Fruit fly (Drosophila melanogaster) whole organism: ENCODE measurements around the gene CG3457.

Source experiments
- CG8478 ChIP-seq: fragments of >200 bp; optimal IDR thresholded peaks from 2 replicates; lab custom pipeline; 2018; ENCODE audit warnings: inconsistent platforms
- Dll ChIP-seq: fragments of >200 bp; optimal IDR thresholded peaks from 2 replicates; lab custom pipeline; 2017
- EcR ChIP-seq, 2 experiments: fragments of >200 bp; optimal IDR thresholded peaks; 2 replicates each; lab custom pipeline; 2017; ENCODE audit warnings: missing biosample characterization in 2 of 2, missing genetic modification characterization in 2 of 2, missing genetic modification reagents in 2 of 2
- pan ChIP-seq: fragments of >200 bp; optimal IDR thresholded peaks from 2 replicates; lab custom pipeline; 2017
- psq ChIP-seq: fragments of >200 bp; optimal IDR thresholded peaks from 2 replicates; lab custom pipeline; 2017
- usp ChIP-seq: fragments of >200 bp; optimal IDR thresholded peaks from 2 replicates; lab custom pipeline; 2017; ENCODE audit warnings: missing biosample characterization, missing genetic modification characterization, mixed read lengths

The CG3457 gene

DNA sequence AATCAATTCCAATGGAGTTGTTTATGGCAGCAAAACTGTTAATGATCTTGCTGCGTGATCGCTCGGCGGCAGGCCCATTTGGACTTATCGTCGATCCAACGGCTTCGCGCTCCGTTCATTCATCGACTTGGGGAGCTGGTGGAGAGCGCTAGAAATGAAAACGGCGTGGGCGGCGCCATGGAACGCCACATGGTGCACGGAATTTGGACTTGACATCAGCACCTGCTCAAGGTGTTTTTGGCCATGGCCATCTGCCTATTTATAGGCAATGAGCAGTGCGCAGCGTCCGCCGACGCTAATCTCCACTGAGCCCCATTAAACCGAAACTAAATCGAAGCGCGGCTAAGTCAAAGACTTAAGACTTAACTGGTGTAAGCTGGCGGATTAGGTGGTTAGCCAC is 30.8 kb downstream of the CG3457 start:
- no peak for TF ChIP-seq Dll (lab: Kevin White, UChicago)
- TF ChIP-seq psq (lab: Kevin White, UChicago) = no peak
- TF ChIP-seq EcR (GFP tag; optimal IDR thresholded peaks at IDR 0.05; lab: Kevin White, UChicago) = no peak
- no peak for TF ChIP-seq pan (lab: Kevin White, UChicago)
- TF ChIP-seq usp = no peak
- no peak for TF ChIP-seq CG8478 (lab: Kevin White, UChicago)

DNA sequence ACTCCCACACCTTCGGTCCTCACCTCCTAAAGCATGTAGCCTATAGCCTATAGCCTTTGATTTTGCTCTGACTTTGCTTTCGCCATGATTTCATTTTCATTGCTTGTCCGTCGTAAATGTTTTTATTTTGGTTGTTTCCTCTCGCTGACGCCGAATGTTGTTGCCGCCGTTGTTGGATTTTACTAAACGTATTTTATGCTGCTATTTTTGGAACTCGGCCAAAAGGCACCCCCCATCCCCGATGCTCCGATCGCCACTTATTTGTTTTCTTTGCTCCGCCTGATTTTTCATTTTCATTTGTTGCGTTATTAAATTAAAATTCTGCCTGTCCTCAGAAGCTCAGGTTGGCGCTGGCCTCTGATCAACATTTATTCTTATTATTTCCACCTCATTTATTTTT is 31.6 kb downstream of the CG3457 start:
- TF ChIP-seq EcR (GFP tag; optimal IDR thresholded peaks at IDR 0.05; lab: Kevin White, UChicago) (no peak), usp (no peak), CG8478 (lab: Kevin White, UChicago) (no peak), pan (lab: Kevin White, UChicago) (no peak), psq (lab: Kevin White, UChicago) (no peak), Dll (lab: Kevin White, UChicago) (no peak)

DNA sequence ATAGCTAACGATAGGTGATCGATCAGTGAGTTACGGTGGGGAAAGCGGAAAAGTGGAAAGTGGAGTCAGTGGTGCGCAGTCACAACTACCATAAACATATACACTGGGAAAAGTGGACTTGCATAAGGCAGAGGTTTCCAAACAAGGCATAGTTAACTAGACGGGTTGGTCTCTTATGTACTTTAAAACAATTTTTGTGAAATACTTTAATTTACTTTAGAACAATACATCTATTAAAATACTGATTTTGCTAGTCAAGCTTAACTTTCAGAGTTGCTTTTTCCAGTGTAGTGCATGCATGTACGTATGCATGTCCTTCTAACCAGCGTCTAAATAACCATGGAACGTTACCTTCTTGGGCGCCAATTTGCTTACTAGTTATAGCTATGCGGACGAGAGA is 32.3 kb downstream of the CG3457 start:
- TF ChIP-seq psq (lab: Kevin White, UChicago) (no peak), usp (no peak), CG8478 (lab: Kevin White, UChicago) (no peak), EcR (GFP tag; optimal IDR thresholded peaks at IDR 0.05; lab: Kevin White, UChicago) (no peak)

DNA sequence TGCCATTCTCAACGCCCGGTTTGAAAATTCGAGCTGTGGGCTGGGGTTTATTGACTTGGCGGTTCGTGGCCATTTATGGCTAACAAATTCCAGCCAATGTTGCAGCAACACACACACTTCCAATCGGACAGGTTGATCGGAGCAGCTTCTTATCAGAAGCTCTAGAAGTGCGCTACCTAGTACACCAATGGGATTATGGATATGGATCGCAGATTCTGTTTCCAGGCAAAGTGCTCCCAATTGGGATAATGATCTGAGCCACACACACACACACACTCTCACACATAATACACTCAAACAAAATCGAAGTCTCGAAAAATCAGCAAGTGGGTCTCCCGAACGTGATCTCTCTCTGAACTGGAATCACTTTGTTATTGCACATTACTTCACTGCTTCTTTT is 34.0 kb downstream of the CG3457 start:
- TF ChIP-seq pan (lab: Kevin White, UChicago) = no peak
- TF ChIP-seq psq (lab: Kevin White, UChicago) = no peak
- no peak for TF ChIP-seq usp
- no peak for TF ChIP-seq Dll (lab: Kevin White, UChicago)
- TF ChIP-seq EcR (GFP tag; optimal IDR thresholded peaks at IDR 0.05; lab: Kevin White, UChicago) = no peak
- no peak for TF ChIP-seq CG8478 (lab: Kevin White, UChicago)

DNA sequence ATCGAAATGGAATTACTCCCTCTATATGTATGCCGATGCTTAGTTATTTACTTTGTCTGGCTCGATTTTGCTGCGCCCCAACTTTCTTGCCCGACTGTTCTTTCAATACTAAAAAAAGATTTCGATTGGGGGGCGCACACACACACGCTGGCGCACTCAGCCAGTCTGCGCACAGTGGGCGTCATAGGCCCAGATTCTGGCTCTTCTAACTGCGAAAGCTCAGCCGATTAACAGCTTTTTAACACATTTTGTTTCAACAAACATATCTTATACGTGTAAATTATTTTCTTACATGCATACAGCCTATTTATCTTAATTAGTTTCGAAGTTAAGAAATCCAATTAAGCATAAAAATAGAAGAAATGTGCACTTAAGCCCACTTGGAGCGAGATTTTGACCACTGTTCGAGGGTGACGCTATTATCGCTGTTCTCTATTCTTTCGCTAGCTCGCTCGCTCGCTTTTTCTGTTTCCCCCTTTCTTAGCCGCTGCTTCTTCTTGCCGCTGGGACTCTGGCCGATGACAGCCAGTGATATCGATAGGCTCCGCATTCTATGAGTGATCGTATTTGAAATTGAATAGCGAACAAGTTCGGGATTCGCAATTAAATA is 34.7 kb downstream of the CG3457 start, which contains the start of gene Vinc:
Gene Vinc, minus strand, starts transcription at position 387 of the 610 bp plus-strand sequence.
- TF ChIP-seq pan (lab: Kevin White, UChicago) (no peak), usp (no peak), psq (lab: Kevin White, UChicago) (no peak), CG8478 (lab: Kevin White, UChicago) (no peak), Dll (lab: Kevin White, UChicago) (no peak), EcR (GFP tag; optimal IDR thresholded peaks at IDR 0.05; lab: Kevin White, UChicago) (no peak)

DNA sequence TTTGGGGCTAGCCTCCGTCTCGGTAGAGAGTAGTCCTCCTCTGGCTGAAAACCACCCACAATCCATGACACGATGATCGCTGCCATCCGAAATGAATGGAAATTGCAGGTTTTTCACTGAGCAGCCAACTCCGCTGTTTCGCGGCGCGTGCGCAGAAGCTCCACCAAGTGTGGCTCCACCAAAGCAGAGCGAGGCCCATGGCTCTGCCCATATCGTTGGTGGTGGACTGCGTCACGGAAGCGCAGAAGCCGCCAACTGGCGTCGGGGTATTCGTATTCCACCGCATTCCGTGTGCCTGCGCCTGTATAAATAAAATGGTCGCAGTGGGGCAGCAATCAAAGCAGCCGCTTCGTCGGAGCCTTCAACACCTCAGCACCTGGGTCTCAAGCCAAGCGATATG is 35.8 kb downstream of the CG3457 start, which contains the start of gene CG14052:
Gene CG14052, plus strand, starts transcription at position 301 of the 400 bp plus-strand sequence.
- TF ChIP-seq pan (lab: Kevin White, UChicago) (no peak), Dll (lab: Kevin White, UChicago) (no peak), psq (lab: Kevin White, UChicago) (no peak), EcR (GFP tag; optimal IDR thresholded peaks at IDR 0.05; lab: Kevin White, UChicago) (no peak), CG8478 (lab: Kevin White, UChicago) (no peak), usp (no peak)

DNA sequence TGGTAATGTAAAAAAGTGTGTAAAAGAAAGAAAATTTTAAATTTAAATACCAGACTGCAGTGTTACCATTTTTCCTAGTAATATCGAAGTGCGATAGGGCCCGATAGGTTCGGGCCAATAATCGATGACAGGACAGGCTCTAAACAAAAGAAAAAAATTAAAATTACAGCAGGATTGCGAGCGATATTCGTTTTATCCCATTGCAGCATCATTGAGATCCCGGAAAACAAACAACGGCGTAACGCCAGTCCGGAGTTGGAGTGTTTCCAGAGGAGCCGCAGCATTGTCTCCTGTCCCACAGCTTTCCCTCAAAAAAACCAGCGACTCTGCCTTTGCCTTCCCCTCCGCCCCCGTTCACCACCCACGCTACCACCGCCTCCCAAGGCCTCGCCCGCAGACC is 37.5 kb downstream of the CG3457 start, which contains the start of gene pcx:
Gene pcx, plus strand, starts transcription at position 159 of the 400 bp plus-strand sequence.
- TF ChIP-seq CG8478 (lab: Kevin White, UChicago) = no peak
- TF ChIP-seq Dll (lab: Kevin White, UChicago) = no peak
- TF ChIP-seq usp = no peak
- TF ChIP-seq EcR (GFP tag; optimal IDR thresholded peaks at IDR 0.05; lab: Kevin White, UChicago) = no peak
- no peak for TF ChIP-seq psq (lab: Kevin White, UChicago)
- TF ChIP-seq pan (lab: Kevin White, UChicago) = no peak
